Fruit fly (Drosophila melanogaster) whole organism, embryonic: ENCODE data around the gene CG2972.

Source experiments
- CG14860 ChIP-seq: fragments of 200-800 bp; sonication (Bioruptor generic); IDR thresholded peaks from 3 replicates; pipeline ENCODE4 v1.3.6; 2022; ENCODE audit warnings: missing biosample characterization, missing genetic modification characterization; ENCODE audit not compliant: partially characterized antibody
- CG15696 ChIP-seq: fragments of 200-800 bp; sonication (Bioruptor generic); optimal IDR thresholded peaks from 2 replicates; lab custom pipeline; 2019; ENCODE audit warnings: missing biosample characterization, mild to moderate bottlenecking, missing genetic modification characterization, moderate library complexity
- CG16813 ChIP-seq: fragments of 200-800 bp; sonication (Bioruptor generic); IDR thresholded peaks from 3 replicates; pipeline ENCODE4 v1.3.6; 2022; ENCODE audit warnings: missing biosample characterization, missing genetic modification characterization; ENCODE audit not compliant: partially characterized antibody
- CG31388 ChIP-seq: fragments of 200-800 bp; sonication (Bioruptor generic); optimal IDR thresholded peaks from 2 replicates; lab custom pipeline; 2016; ENCODE audit warnings: missing biosample characterization, missing genetic modification characterization
- CG32532 ChIP-seq: fragments of 200-800 bp; sonication (Bioruptor generic); IDR thresholded peaks from 2 replicates; pipeline ENCODE4 v1.3.6; 2022; ENCODE audit warnings: missing biosample characterization, missing genetic modification characterization
- CG3847 ChIP-seq: fragments of 200-800 bp; sonication (Bioruptor generic); IDR thresholded peaks from 2 replicates; pipeline ENCODE4 v1.3.6; 2022; ENCODE audit warnings: missing biosample characterization, missing genetic modification characterization
- CG42726 ChIP-seq: fragments of 200-800 bp; sonication (Bioruptor generic); IDR thresholded peaks from 2 replicates; pipeline ENCODE4 v1.3.6; 2022; ENCODE audit warnings: missing biosample characterization, missing genetic modification characterization; ENCODE audit not compliant: partially characterized antibody
- CG6272 ChIP-seq: fragments of 200-800 bp; sonication (Bioruptor generic); IDR thresholded peaks from 2 replicates; pipeline ENCODE4 v1.3.6; 2022; ENCODE audit warnings: missing biosample characterization, missing genetic modification characterization
- CG6791 ChIP-seq: fragments of 200-800 bp; sonication (Bioruptor generic); IDR thresholded peaks from 3 replicates; pipeline ENCODE4 v1.3.6; 2022; ENCODE audit warnings: missing biosample characterization, missing genetic modification characterization; ENCODE audit not compliant: partially characterized antibody
- CG7963 ChIP-seq: fragments of 200-800 bp; sonication (Bioruptor generic); IDR thresholded peaks from 3 replicates; pipeline ENCODE4 v1.3.6; 2022; ENCODE audit warnings: missing biosample characterization, missing genetic modification characterization; ENCODE audit not compliant: partially characterized antibody
- CG9437 ChIP-seq: fragments of 200-800 bp; sonication (Bioruptor generic); optimal IDR thresholded peaks from 2 replicates; lab custom pipeline; 2018; ENCODE audit warnings: missing biosample characterization, mild to moderate bottlenecking, missing genetic modification characterization
- CG9797 ChIP-seq: fragments of 200-800 bp; sonication (Bioruptor generic); optimal IDR thresholded peaks from 3 replicates; lab custom pipeline; 2018; ENCODE audit warnings: missing biosample characterization, mild to moderate bottlenecking, missing genetic modification characterization
- CG9932 ChIP-seq: fragments of 200-800 bp; sonication (Bioruptor generic); IDR thresholded peaks from 2 replicates; pipeline ENCODE4 v1.3.6; 2022; ENCODE audit warnings: missing biosample characterization, missing genetic modification characterization
- Doc3 ChIP-seq: fragments of 200-800 bp; sonication (Bioruptor generic); IDR thresholded peaks from 3 replicates; pipeline ENCODE4 v1.3.6; 2022; ENCODE audit warnings: missing biosample characterization, missing genetic modification characterization; ENCODE audit not compliant: partially characterized antibody
- Dref ChIP-seq: fragments of 200-800 bp; sonication (Bioruptor generic); IDR thresholded peaks from 2 replicates; pipeline ENCODE4 v1.3.6; 2022; ENCODE audit warnings: missing biosample characterization, missing genetic modification characterization
- E2f2 ChIP-seq: fragments of 200-800 bp; sonication (Bioruptor generic); IDR thresholded peaks from 2 replicates; pipeline ENCODE4 v1.3.6; 2022; ENCODE audit warnings: missing biosample characterization, missing genetic modification characterization
- Fer1 ChIP-seq: fragments of 200-800 bp; sonication (Bioruptor generic); optimal IDR thresholded peaks from 2 replicates; lab custom pipeline; 2017; ENCODE audit warnings: missing biosample characterization, mild to moderate bottlenecking, missing genetic modification characterization
- MESR4 ChIP-seq: fragments of 200-800 bp; sonication (Bioruptor generic); optimal IDR thresholded peaks from 2 replicates; lab custom pipeline; 2018; ENCODE audit warnings: missing biosample characterization, mild to moderate bottlenecking, missing genetic modification characterization, moderate library complexity
- Rfx ChIP-seq: fragments of 200-800 bp; sonication (Bioruptor generic); IDR thresholded peaks from 2 replicates; pipeline ENCODE4 v1.3.6; 2022; ENCODE audit warnings: missing biosample characterization, missing genetic modification characterization
- Scr ChIP-seq: fragments of 200-800 bp; sonication (Bioruptor generic); IDR thresholded peaks from 2 replicates; pipeline ENCODE4 v1.3.6; 2022; ENCODE audit warnings: missing biosample characterization, missing genetic modification characterization; ENCODE audit not compliant: partially characterized antibody
- Sry-δ ChIP-seq: fragments of 200-800 bp; sonication (Bioruptor generic); optimal IDR thresholded peaks from 2 replicates; lab custom pipeline; 2016; ENCODE audit warnings: missing biosample characterization, missing genetic modification characterization
- Trl ChIP-seq, 3 experiments: fragments of >200 bp in 2 of 3; fragments of 200-800 bp in 1 of 3; sonication (Bioruptor generic) in 1 of 3; optimal IDR thresholded peaks; 2 replicates in 1 of 3; 3 replicates in 2 of 3; lab custom pipeline; 2016 to 2017; ENCODE audit warnings: missing biosample characterization in 1 of 3, missing genetic modification characterization in 1 of 3
- YL-1 ChIP-seq: fragments of 200-800 bp; sonication (Bioruptor generic); optimal IDR thresholded peaks from 3 replicates; lab custom pipeline; 2017; ENCODE audit warnings: missing biosample characterization, mild to moderate bottlenecking, missing genetic modification characterization
- bbx ChIP-seq: fragments of 200-800 bp; sonication (Bioruptor generic); IDR thresholded peaks from 2 replicates; pipeline ENCODE4 v1.3.6; 2022; ENCODE audit warnings: missing biosample characterization, missing genetic modification characterization; ENCODE audit not compliant: partially characterized antibody
- cwo ChIP-seq: fragments of 200-800 bp; sonication (Bioruptor generic); optimal IDR thresholded peaks from 3 replicates; lab custom pipeline; 2017; ENCODE audit warnings: missing biosample characterization, missing genetic modification characterization, mild to moderate bottlenecking, moderate library complexity, missing genetic modification reagents
- dm ChIP-seq: fragments of 200-800 bp; sonication (Bioruptor generic); optimal IDR thresholded peaks from 3 replicates; lab custom pipeline; 2016; ENCODE audit warnings: missing biosample characterization, missing genetic modification characterization
- emc ChIP-seq: fragments of 200-800 bp; sonication (Bioruptor generic); optimal IDR thresholded peaks from 2 replicates; lab custom pipeline; 2016; ENCODE audit warnings: missing biosample characterization, missing genetic modification characterization
- gfzf ChIP-seq: fragments of 200-800 bp; sonication (Bioruptor generic); optimal IDR thresholded peaks from 2 replicates; lab custom pipeline; 2016; ENCODE audit warnings: missing biosample characterization, mild to moderate bottlenecking, missing genetic modification characterization, moderate library complexity
- knrl ChIP-seq: fragments of 200-800 bp; sonication (Bioruptor generic); IDR thresholded peaks from 3 replicates; pipeline ENCODE4 v1.3.6; 2022; ENCODE audit warnings: missing biosample characterization, missing genetic modification characterization; ENCODE audit not compliant: partially characterized antibody
- phol ChIP-seq: fragments of 200-800 bp; sonication (Bioruptor generic); optimal IDR thresholded peaks from 3 replicates; lab custom pipeline; 2018; ENCODE audit warnings: missing biosample characterization, mild to moderate bottlenecking, missing genetic modification characterization, moderate library complexity
- pzg ChIP-seq: fragments of 200-800 bp; sonication (Bioruptor generic); optimal IDR thresholded peaks from 3 replicates; lab custom pipeline; 2018; ENCODE audit warnings: missing biosample characterization, mild to moderate bottlenecking, missing genetic modification characterization, moderate library complexity
- slbo ChIP-seq: fragments of 200-800 bp; sonication (Bioruptor generic); IDR thresholded peaks from 2 replicates; pipeline ENCODE4 v1.3.6; 2022; ENCODE audit warnings: missing biosample characterization, missing genetic modification characterization
- vnd ChIP-seq: fragments of 200-800 bp; sonication (Bioruptor generic); IDR thresholded peaks from 3 replicates; pipeline ENCODE4 v1.3.6; 2022; ENCODE audit warnings: missing biosample characterization, missing genetic modification characterization; ENCODE audit not compliant: partially characterized antibody
- wdn ChIP-seq: fragments of 200-800 bp; sonication (Bioruptor generic); IDR thresholded peaks from 2 replicates; pipeline ENCODE4 v1.3.6; 2022; ENCODE audit warnings: missing biosample characterization, missing genetic modification characterization
- wek ChIP-seq: fragments of 200-800 bp; sonication (Bioruptor generic); optimal IDR thresholded peaks from 3 replicates; lab custom pipeline; 2018; ENCODE audit warnings: missing biosample characterization, mild to moderate bottlenecking, missing genetic modification characterization, moderate library complexity
- zfh1 ChIP-seq: fragments of 200-800 bp; sonication (Bioruptor generic); IDR thresholded peaks from 3 replicates; pipeline ENCODE4 v1.3.6; 2022; ENCODE audit warnings: missing biosample characterization, missing genetic modification characterization

The CG2972 gene

DNA sequence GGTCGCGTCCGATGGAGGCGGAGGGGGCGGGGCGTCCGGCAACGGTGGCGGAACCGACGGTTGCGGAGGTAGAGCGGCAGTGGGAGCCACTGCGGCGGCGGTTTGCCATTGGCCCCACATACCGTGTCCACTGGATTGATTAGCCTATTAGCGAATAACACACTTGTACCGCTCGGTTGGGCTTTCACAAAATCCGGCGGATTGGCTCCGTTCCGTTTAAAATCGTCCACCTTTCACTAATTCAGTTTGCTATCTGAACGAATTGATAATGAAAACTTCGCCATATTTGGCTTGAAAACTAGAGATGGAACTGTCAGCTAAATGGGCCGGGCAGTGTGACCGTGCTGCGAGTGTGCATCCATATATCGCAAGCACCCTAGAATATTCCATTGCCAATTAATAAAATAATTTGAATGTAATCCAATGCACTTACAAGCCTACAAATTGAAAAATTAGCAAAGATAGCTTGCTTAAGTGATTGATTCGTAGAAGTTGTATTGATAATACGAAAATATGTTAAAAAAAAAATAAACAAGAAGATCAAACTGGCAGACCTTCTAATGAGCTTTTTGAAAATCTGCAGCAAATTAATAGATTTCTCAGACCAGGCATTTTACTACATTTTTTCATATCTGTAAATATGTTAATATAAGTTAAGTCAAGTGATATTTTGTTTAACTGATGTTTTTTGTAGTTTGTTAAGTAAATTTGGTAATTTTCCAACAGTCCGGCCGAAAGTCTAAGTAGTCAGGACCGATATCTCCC lies 587 bp upstream of the CG2972 start, which contains the start of gene ZAP3 (continued):
- peak; percentile 46; the same call in 2 of the 3 replicates for TF ChIP-seq knrl
- TF ChIP-seq CG6791 (GFP tag; lab: Robert Waterston, UW): peak; percentile 51; the same call in 1 of the 3 replicates
- peak; percentile 16 for TF ChIP-seq Fer1 (GFP tag; lab: Kevin White, UChicago)
- peak; percentile 88 for TF ChIP-seq MESR4
- TF ChIP-seq CG7963: peak; percentile 40; the same call in 1 of the 3 replicates
- TF ChIP-seq CG16813 (GFP tag; lab: Robert Waterston, UW): peak; percentile 52; the same call in 2 of the 3 replicates
- 0 out of 2 replicates have a peak, but pooled peaks have one; percentile 27 for TF ChIP-seq CG32532 (GFP tag; lab: Robert Waterston, UW)
- TF ChIP-seq CG31388 (GFP tag; lab: Kevin White, UChicago): no peak
- peak; percentile 17; the same call in 1 of the 3 replicates for TF ChIP-seq zfh1 (GFP tag; lab: Robert Waterston, UW)
- TF ChIP-seq Dref (GFP tag; lab: Robert Waterston, UW): peak; percentile 41; the same call in 1 of the 2 replicates
- no peak for TF ChIP-seq dm
- TF ChIP-seq CG15696: no peak
- TF ChIP-seq CG9437 (GFP tag; lab: Kevin White, UChicago): peak; percentile 37
- peak; percentile 37; the same call in 1 of the 3 replicates for TF ChIP-seq Doc3 (GFP tag; lab: Robert Waterston, UW)
- TF ChIP-seq wek (GFP tag; lab: Kevin White, UChicago): no peak
- TF ChIP-seq CG6272 (GFP tag; lab: Robert Waterston, UW): 0 out of 2 replicates have a peak, but pooled peaks have one; percentile 6
- TF ChIP-seq pzg (GFP tag; lab: Kevin White, UChicago): peak; percentile 46
- TF ChIP-seq CG14860 (GFP tag; lab: Robert Waterston, UW): 0 out of 3 replicates have a peak, but pooled peaks have one; percentile 30
- no peak for TF ChIP-seq wdn (GFP tag; lab: Robert Waterston, UW)
- TF ChIP-seq cwo (GFP tag; lab: Kevin White, UChicago): no peak
- peak; percentile 13; the same call in 1 of the 2 replicates for TF ChIP-seq slbo
- TF ChIP-seq CG9932 (GFP tag; lab: Robert Waterston, UW): 0 out of 2 replicates have a peak, but pooled peaks have one; percentile 15
- TF ChIP-seq Rfx (GFP tag; lab: Robert Waterston, UW): 0 out of 2 replicates have a peak, but pooled peaks have one; percentile 20
- TF ChIP-seq gfzf: peak; percentile 65
- TF ChIP-seq phol (tag; lab: Kevin White, UChicago): peak; percentile 82
- TF ChIP-seq CG42726 (GFP tag; lab: Robert Waterston, UW): peak; percentile 61
- peak; percentile 40; the same call in 1 of the 2 replicates for TF ChIP-seq bbx (GFP tag; lab: Robert Waterston, UW)
- TF ChIP-seq Trl (optimal IDR thresholded peaks at IDR 0.05; lab: Kevin White, UChicago): no peak
- no peak for TF ChIP-seq Trl (GFP tag; optimal IDR thresholded peaks at IDR 0.05; lab: Kevin White, UChicago)
- TF ChIP-seq emc: no peak
- 0 out of 2 replicates have a peak, but pooled peaks have one; percentile 15 for TF ChIP-seq CG3847 (GFP tag; lab: Robert Waterston, UW)
- peak; percentile 68 for TF ChIP-seq YL-1
- TF ChIP-seq CG9797 (GFP tag; lab: Kevin White, UChicago): peak; percentile 51
- no peak for TF ChIP-seq E2f2 (GFP tag; lab: Robert Waterston, UW)
- TF ChIP-seq Sry-δ: peak; percentile 80
- 0 out of 3 replicates have a peak, but pooled peaks have one; percentile 34 for TF ChIP-seq vnd
- peak; percentile 56; the same call in 1 of the 2 replicates for TF ChIP-seq Scr (GFP tag; lab: Robert Waterston, UW)
